Worm (Caenorhabditis elegans) whole organism, late embryonic: ENCODE measurements around the gene sup-10.

Source experiments
- K02D7.2 ChIP-seq: sonication (generic microtip); optimal IDR thresholded peaks from 2 replicates; lab custom pipeline; 2017; ENCODE audit warnings: mild to moderate bottlenecking, missing genetic modification characterization, missing compliant biosample characterization
- ama-1 ChIP-seq: fragments of 150-350 bp; optimal IDR thresholded peaks from 2 replicates; lab custom pipeline; 2014
- ets-4 ChIP-seq: sonication (generic microtip); optimal IDR thresholded peaks from 2 replicates; lab custom pipeline; 2016; ENCODE audit warnings: missing genetic modification characterization, missing compliant biosample characterization
- nfya-1 ChIP-seq: sonication (generic microtip); optimal IDR thresholded peaks from 2 replicates; lab custom pipeline; 2017; ENCODE audit warnings: missing genetic modification characterization, mild to moderate bottlenecking, missing compliant biosample characterization, antibody characterized with exemption, moderate library complexity
- nhr-11 ChIP-seq: fragments of 150-350 bp; optimal IDR thresholded peaks from 2 replicates; lab custom pipeline; 2014; ENCODE audit warnings: missing biosample characterization, missing genetic modification characterization
- tbx-7 ChIP-seq: sonication (generic microtip); optimal IDR thresholded peaks from 2 replicates; lab custom pipeline; 2016; ENCODE audit warnings: missing genotype, missing genetic modification characterization, missing compliant biosample characterization

DNA sequence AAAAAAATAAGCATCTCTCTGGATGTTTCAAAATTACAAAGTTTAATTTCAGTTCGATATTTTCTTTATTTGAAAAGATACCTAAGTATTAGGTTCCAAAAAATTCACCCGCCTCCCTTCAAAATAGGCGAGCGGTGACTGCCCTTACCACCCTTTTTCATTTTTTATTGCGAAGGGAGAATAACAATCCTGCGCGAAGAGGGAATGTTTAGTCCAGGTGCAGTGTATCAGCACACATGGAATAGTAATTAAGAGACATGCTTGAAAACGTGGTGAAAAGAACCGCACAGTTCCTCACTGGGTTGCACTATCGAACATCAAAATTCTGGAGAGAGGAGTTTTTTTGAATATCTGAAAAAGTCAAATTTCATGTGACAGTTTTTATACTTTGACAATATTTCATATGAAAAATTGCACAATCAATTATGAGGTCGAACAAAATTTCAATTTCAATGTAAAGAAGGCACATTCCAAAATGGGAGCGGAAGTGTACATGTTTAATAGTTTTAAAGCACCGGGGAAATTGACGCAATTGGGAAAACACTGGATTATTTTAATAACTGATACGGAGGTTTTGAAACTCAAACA, 16.3 kb downstream of the sup-10 start:
- TF ChIP-seq nfya-1 (peak; percentile 44), nhr-11 (tag; lab: Kevin White, UChicago) (no peak), K02D7.2 (tag; lab: Kevin White, UChicago) (no peak), ama-1 (lab: Kevin White, UChicago) (no peak), ets-4 (tag; lab: Kevin White, UChicago) (no peak), tbx-7 (tag; lab: Kevin White, UChicago) (no peak)
